Worm (Caenorhabditis elegans): ENCODE results near the gene Y55F3AR.2.

Gene Y55F3AR.2

ce11 chrIV:1093870-1094564 is at the start of gene Y55F3AR.2, which contains the start of gene cct-8 (continued):
- TF ChIP-seq snpc-1.2 (GFP tag; IDR thresholded peaks at IDR 0.05) (peak; percentile 87), T20F7.1 (GFP tag; optimal IDR thresholded peaks at IDR 0.05) (peak; percentile 97), nhr-42 (GFP tag; IDR thresholded peaks at IDR 0.05) (peak; percentile 96), hlh-30 (tag; optimal IDR thresholded peaks at IDR 0.05; ENCODE audit: insufficient read depth) (peak; percentile 92), ceh-82 (tag; optimal IDR thresholded peaks at IDR 0.05) (no peak), T26A8.4 (GFP tag; IDR thresholded peaks at IDR 0.05) (peak; percentile 99), lsy-2 (tag; optimal IDR thresholded peaks at IDR 0.05) (peak; percentile 99 to 100)

ce11 chrIV:1045683-1046082 is 48.7 kb upstream of the Y55F3AR.2 start, which contains the start of gene srx-12:
Gene srx-12 (plus strand): TSS chrIV:1045983.
- TF ChIP-seq aha-1 (tag): peak; percentile 22
- no peak for TF ChIP-seq php-3 (GFP tag; IDR thresholded peaks at IDR 0.05)

- TF ChIP-seq unc-62 (GFP tag; optimal IDR thresholded peaks at IDR 0.05 in 1 of 2) (peak in 1 of 2 experiments; percentile 82), unc-62 (tag; optimal IDR thresholded peaks at IDR 0.05) (no peak), T26A8.4 (GFP tag; IDR thresholded peaks at IDR 0.05) (no peak), duxl-1 (tag; optimal IDR thresholded peaks at IDR 0.05; ENCODE audit: poor library complexity) (no peak), ceh-28 (tag; optimal IDR thresholded peaks at IDR 0.05) (peak; percentile 69)
These were observed 47.3 kb upstream of the Y55F3AR.2 start for ce11 chrIV:1046996-1047395.

ce11 chrIV:1051636-1052133 is 42.7 kb upstream of the Y55F3AR.2 start, which contains the start of gene Y55F3AM.21:
Gene Y55F3AM.21 (minus strand): TSS chrIV:1051686.
- TF ChIP-seq Y48G9A.11 (GFP tag; IDR thresholded peaks at IDR 0.05): peak; percentile 72; the same call in 1 of the 2 replicates

ce11 chrIV:1053989-1054388 is 40.4 kb upstream of the Y55F3AR.2 start:
- TF ChIP-seq spr-1 (tag; optimal IDR thresholded peaks at IDR 0.05) (no peak), nhr-237 (tag; optimal IDR thresholded peaks at IDR 0.05) (no peak), mes-2 (tag; optimal IDR thresholded peaks at IDR 0.05; ENCODE audit: poor library complexity, severe bottlenecking) (no peak), set-16 (GFP tag; IDR thresholded peaks at IDR 0.05) (peak; percentile 93), sdz-12 (GFP tag; optimal IDR thresholded peaks at IDR 0.05) (no peak), mxl-3 (GFP tag; optimal IDR thresholded peaks at IDR 0.05) (no peak), daf-19 (GFP tag; conservative IDR thresholded peaks at IDR 0.05) (no peak), lin-38 (GFP tag; IDR thresholded peaks at IDR 0.05) (no peak)

ce11 chrIV:1054736-1055135 is 39.6 kb upstream of the Y55F3AR.2 start, which contains the start of gene dcap-1:
Gene dcap-1 (minus strand): TSS chrIV:1054794.
- peak; percentile 42 for TF ChIP-seq mes-2 (tag; optimal IDR thresholded peaks at IDR 0.05; ENCODE audit: poor library complexity, severe bottlenecking)
- no peak for TF ChIP-seq nhr-6 (tag; optimal IDR thresholded peaks at IDR 0.05)
- no peak for TF ChIP-seq daf-12 (tag; optimal IDR thresholded peaks at IDR 0.05)
- TF ChIP-seq dpl-1 (GFP tag; optimal IDR thresholded peaks at IDR 0.05): peak; percentile 30
- TF ChIP-seq arid-1 (GFP tag; conservative IDR thresholded peaks at IDR 0.05): no peak
- TF ChIP-seq R02D3.7 (tag; optimal IDR thresholded peaks at IDR 0.05): peak; percentile 77
- peak; percentile 99 for TF ChIP-seq Y48G9A.11 (GFP tag; IDR thresholded peaks at IDR 0.05)
- peak; percentile 96 for TF ChIP-seq T20F7.1 (GFP tag; optimal IDR thresholded peaks at IDR 0.05)
- no peak for TF ChIP-seq daf-16 (GFP tag; optimal IDR thresholded peaks at IDR 0.05)
- peak; percentile 23 for TF ChIP-seq daf-16 (tag; optimal IDR thresholded peaks at IDR 0.05)
- no peak for TF ChIP-seq daf-8 (GFP tag; IDR thresholded peaks at IDR 0.05)
- peak; percentile 27; the same call in 1 of the 2 replicates for TF ChIP-seq lin-38 (GFP tag; IDR thresholded peaks at IDR 0.05)
- no peak for TF ChIP-seq ceh-44 (GFP tag; IDR thresholded peaks at IDR 0.05)
- TF ChIP-seq lsy-2 (tag; optimal IDR thresholded peaks at IDR 0.05): peak in 1 of 2 experiments; percentile 50
- TF ChIP-seq mep-1 (tag; optimal IDR thresholded peaks at IDR 0.05): peak; percentile 18
- no peak for TF ChIP-seq ces-1 (GFP tag; optimal IDR thresholded peaks at IDR 0.05)
- TF ChIP-seq aha-1 (tag): peak; percentile 23
